Fruit fly (Drosophila melanogaster) whole organism, embryonic: ENCODE measurements around the gene Rh4.

Experiments
- Bgb ChIP-seq: fragments of 200-800 bp; sonication (Bioruptor generic); IDR thresholded peaks from 2 replicates; pipeline ENCODE4 v1.3.6; 2022; ENCODE audit warnings: missing biosample characterization, missing genetic modification characterization; ENCODE audit not compliant: partially characterized antibody
- Blimp-1 ChIP-seq: fragments of 200-800 bp; sonication (Bioruptor generic); optimal IDR thresholded peaks from 3 replicates; lab custom pipeline; 2018; ENCODE audit warnings: missing biosample characterization, missing genetic modification characterization, mild to moderate bottlenecking, moderate library complexity, missing genetic modification reagents
- CG10267 ChIP-seq: fragments of 200-800 bp; sonication (Bioruptor generic); optimal IDR thresholded peaks from 2 replicates; lab custom pipeline; 2018; ENCODE audit warnings: missing biosample characterization, mild to moderate bottlenecking, missing genetic modification characterization, moderate library complexity
- CG11456 ChIP-seq: fragments of 200-800 bp; sonication (Bioruptor generic); IDR thresholded peaks from 3 replicates; pipeline ENCODE4 v1.3.6; 2022; ENCODE audit warnings: missing biosample characterization, missing genetic modification characterization
- CG11504 ChIP-seq: fragments of 200-800 bp; sonication (Bioruptor generic); optimal IDR thresholded peaks from 3 replicates; lab custom pipeline; 2019; ENCODE audit warnings: missing biosample characterization, mild to moderate bottlenecking, missing genetic modification characterization, moderate library complexity
- CG11696 ChIP-seq: fragments of 200-800 bp; sonication (Bioruptor generic); IDR thresholded peaks from 2 replicates; pipeline ENCODE4 v1.3.6; 2022; ENCODE audit warnings: missing biosample characterization, missing genetic modification characterization
- CG12299 ChIP-seq: fragments of 200-800 bp; sonication (Bioruptor generic); optimal IDR thresholded peaks from 2 replicates; lab custom pipeline; 2018; ENCODE audit warnings: missing biosample characterization, mild to moderate bottlenecking, missing genetic modification characterization
- CG14441 ChIP-seq: fragments of 200-800 bp; sonication (Bioruptor generic); IDR thresholded peaks from 2 replicates; pipeline ENCODE4 v1.3.6; 2022; ENCODE audit warnings: missing biosample characterization, missing genetic modification characterization
- CG1529 ChIP-seq: fragments of 200-800 bp; sonication (Bioruptor generic); optimal IDR thresholded peaks from 3 replicates; lab custom pipeline; 2018; ENCODE audit warnings: missing biosample characterization, missing genetic modification characterization
- CG15601 ChIP-seq: fragments of 200-800 bp; sonication (Bioruptor generic); optimal IDR thresholded peaks from 3 replicates; lab custom pipeline; 2019; ENCODE audit warnings: missing biosample characterization, mild to moderate bottlenecking, missing genetic modification characterization, moderate library complexity
- CG16779 ChIP-seq: fragments of 200-800 bp; sonication (Bioruptor generic); IDR thresholded peaks from 2 replicates; pipeline ENCODE4 v1.3.6; 2022; ENCODE audit warnings: missing biosample characterization, missing genetic modification characterization
- CG17359 ChIP-seq: fragments of 200-800 bp; sonication (Bioruptor generic); optimal IDR thresholded peaks from 3 replicates; lab custom pipeline; 2018; ENCODE audit warnings: missing biosample characterization, mild to moderate bottlenecking, missing genetic modification characterization, moderate library complexity
- CG17385 ChIP-seq: fragments of 200-800 bp; sonication (Bioruptor generic); optimal IDR thresholded peaks from 3 replicates; lab custom pipeline; 2018; ENCODE audit warnings: missing biosample characterization, mild to moderate bottlenecking, missing genetic modification characterization
- CG3065 ChIP-seq: fragments of 200-800 bp; sonication (Bioruptor generic); optimal IDR thresholded peaks from 2 replicates; lab custom pipeline; 2016; ENCODE audit warnings: missing biosample characterization, missing genetic modification characterization
- CG31224 ChIP-seq: fragments of 200-800 bp; sonication (Bioruptor generic); IDR thresholded peaks from 2 replicates; pipeline ENCODE4 v1.3.6; 2022; ENCODE audit warnings: missing biosample characterization, missing genetic modification characterization
- CG3407 ChIP-seq: fragments of 200-800 bp; sonication (Bioruptor generic); optimal IDR thresholded peaks from 2 replicates; lab custom pipeline; 2018; ENCODE audit warnings: missing biosample characterization, mild to moderate bottlenecking, missing genetic modification characterization
- CG4820 ChIP-seq: fragments of 200-800 bp; sonication (Bioruptor generic); optimal IDR thresholded peaks from 3 replicates; lab custom pipeline; 2016; ENCODE audit warnings: missing biosample characterization, missing genetic modification characterization
- CG5953 ChIP-seq: fragments of 200-800 bp; sonication (Bioruptor generic); IDR thresholded peaks from 2 replicates; pipeline ENCODE4 v1.3.6; 2022; ENCODE audit warnings: missing biosample characterization, missing genetic modification characterization
- CG6813 ChIP-seq: fragments of 200-800 bp; sonication (Bioruptor generic); optimal IDR thresholded peaks from 2 replicates; lab custom pipeline; 2017; ENCODE audit warnings: missing biosample characterization, missing genetic modification characterization, mild to moderate bottlenecking, moderate library complexity, missing genetic modification reagents
- CG7372 ChIP-seq: fragments of 200-800 bp; sonication (Bioruptor generic); IDR thresholded peaks from 2 replicates; pipeline ENCODE4 v1.3.6; 2022; ENCODE audit warnings: missing biosample characterization, missing genetic modification characterization
- CG8388 ChIP-seq: fragments of 200-800 bp; sonication (Bioruptor generic); optimal IDR thresholded peaks from 2 replicates; lab custom pipeline; 2019; ENCODE audit warnings: missing biosample characterization, mild to moderate bottlenecking, missing genetic modification characterization, moderate library complexity
- CG9215 ChIP-seq: fragments of 200-800 bp; sonication (Bioruptor generic); IDR thresholded peaks from 2 replicates; pipeline ENCODE4 v1.3.6; 2022; ENCODE audit warnings: missing biosample characterization, missing genetic modification characterization
- CG9609 ChIP-seq: fragments of 200-800 bp; sonication (Bioruptor generic); optimal IDR thresholded peaks from 3 replicates; lab custom pipeline; 2016; ENCODE audit warnings: missing biosample characterization, missing genetic modification characterization
- CTCF ChIP-seq: fragments of 200-800 bp; sonication (Bioruptor generic); optimal IDR thresholded peaks from 2 replicates; lab custom pipeline; 2017; ENCODE audit warnings: missing biosample characterization, mild to moderate bottlenecking, missing genetic modification characterization, moderate library complexity
- D19B ChIP-seq: fragments of 200-800 bp; sonication (Bioruptor generic); optimal IDR thresholded peaks from 2 replicates; lab custom pipeline; 2017; ENCODE audit warnings: missing biosample characterization, mild to moderate bottlenecking, missing genetic modification characterization
- Dbx ChIP-seq: fragments of 200-800 bp; sonication (Bioruptor generic); IDR thresholded peaks from 3 replicates; pipeline ENCODE4 v1.3.6; 2022; ENCODE audit warnings: missing biosample characterization, missing genetic modification characterization
- Drgx ChIP-seq: fragments of 200-800 bp; sonication (Bioruptor generic); IDR thresholded peaks from 2 replicates; pipeline ENCODE4 v1.3.6; 2022; ENCODE audit warnings: missing biosample characterization, missing genetic modification characterization
- ERR ChIP-seq: fragments of 200-800 bp; sonication (Bioruptor generic); optimal IDR thresholded peaks from 2 replicates; lab custom pipeline; 2016; ENCODE audit warnings: missing biosample characterization, missing genetic modification characterization
- Fer2 ChIP-seq: fragments of 200-800 bp; sonication (Bioruptor generic); optimal IDR thresholded peaks from 2 replicates; lab custom pipeline; 2018; ENCODE audit warnings: missing biosample characterization, mild to moderate bottlenecking, missing genetic modification characterization, moderate library complexity
- Gug ChIP-seq: fragments of 200-800 bp; sonication (Bioruptor generic); IDR thresholded peaks from 4 replicates; pipeline ENCODE4 v1.3.6; 2022; ENCODE audit warnings: missing biosample characterization, missing genetic modification characterization
- HLH54F ChIP-seq: fragments of 200-800 bp; sonication (Bioruptor generic); optimal IDR thresholded peaks from 3 replicates; lab custom pipeline; 2016; ENCODE audit warnings: missing biosample characterization, missing genetic modification characterization
- HmgZ ChIP-seq: fragments of 200-800 bp; sonication (Bioruptor generic); optimal IDR thresholded peaks from 2 replicates; lab custom pipeline; 2018; ENCODE audit warnings: missing biosample characterization, mild to moderate bottlenecking, missing genetic modification characterization
- Hsf ChIP-seq: fragments of 200-800 bp; sonication (Bioruptor generic); optimal IDR thresholded peaks from 3 replicates; lab custom pipeline; 2016; ENCODE audit warnings: missing biosample characterization, missing genetic modification characterization
- Meics ChIP-seq: fragments of 200-800 bp; sonication (Bioruptor generic); optimal IDR thresholded peaks from 2 replicates; lab custom pipeline; 2017; ENCODE audit warnings: missing biosample characterization, mild to moderate bottlenecking, missing genetic modification characterization
- Oli ChIP-seq: fragments of 200-800 bp; sonication (Bioruptor generic); optimal IDR thresholded peaks from 2 replicates; lab custom pipeline; 2018; ENCODE audit warnings: missing biosample characterization, mild to moderate bottlenecking, missing genetic modification characterization, moderate library complexity
- Ptx1 ChIP-seq: fragments of 200-800 bp; sonication (Bioruptor generic); IDR thresholded peaks from 2 replicates; pipeline ENCODE4 v1.3.6; 2022; ENCODE audit warnings: missing biosample characterization, missing genetic modification characterization
- Sox102F ChIP-seq: fragments of 200-800 bp; sonication (Bioruptor generic); optimal IDR thresholded peaks from 2 replicates; lab custom pipeline; 2018; ENCODE audit warnings: missing biosample characterization, mild to moderate bottlenecking, missing genetic modification characterization, moderate library complexity
- Ssrp ChIP-seq: fragments of 200-800 bp; sonication (Bioruptor generic); optimal IDR thresholded peaks from 2 replicates; lab custom pipeline; 2018; ENCODE audit warnings: missing biosample characterization, mild to moderate bottlenecking, missing genetic modification characterization, moderate library complexity
- az2 ChIP-seq: fragments of 200-800 bp; sonication (Bioruptor generic); optimal IDR thresholded peaks from 3 replicates; lab custom pipeline; 2016; ENCODE audit warnings: missing biosample characterization, missing genetic modification characterization
- chinmo ChIP-seq: fragments of 200-800 bp; sonication (Bioruptor generic); IDR thresholded peaks from 4 replicates; pipeline ENCODE4 v1.3.6; 2022; ENCODE audit warnings: missing biosample characterization, missing genetic modification characterization; ENCODE audit not compliant: partially characterized antibody
- cwo ChIP-seq: fragments of 200-800 bp; sonication (Bioruptor generic); optimal IDR thresholded peaks from 3 replicates; lab custom pipeline; 2017; ENCODE audit warnings: missing biosample characterization, missing genetic modification characterization, mild to moderate bottlenecking, moderate library complexity, missing genetic modification reagents
- dati ChIP-seq: fragments of 200-800 bp; sonication (Bioruptor generic); IDR thresholded peaks from 2 replicates; pipeline ENCODE4 v1.3.6; 2022; ENCODE audit warnings: missing biosample characterization, missing genetic modification characterization
- eyg ChIP-seq: fragments of 200-800 bp; sonication (Bioruptor generic); optimal IDR thresholded peaks from 3 replicates; lab custom pipeline; 2016; ENCODE audit warnings: missing biosample characterization, missing genetic modification characterization
- jing ChIP-seq: fragments of 200-800 bp; sonication (Bioruptor generic); optimal IDR thresholded peaks from 2 replicates; lab custom pipeline; 2018; ENCODE audit warnings: missing biosample characterization, mild to moderate bottlenecking, missing genetic modification characterization
- onecut ChIP-seq: fragments of 200-800 bp; sonication (Bioruptor generic); IDR thresholded peaks from 2 replicates; pipeline ENCODE4 v1.3.6; 2022; ENCODE audit warnings: missing biosample characterization, missing genetic modification characterization
- salm ChIP-seq: fragments of 200-800 bp; sonication (Bioruptor generic); optimal IDR thresholded peaks from 2 replicates; lab custom pipeline; 2018; ENCODE audit warnings: missing biosample characterization, mild to moderate bottlenecking, missing genetic modification characterization
- slbo ChIP-seq: fragments of 200-800 bp; sonication (Bioruptor generic); IDR thresholded peaks from 2 replicates; pipeline ENCODE4 v1.3.6; 2022; ENCODE audit warnings: missing biosample characterization, missing genetic modification characterization
- stc ChIP-seq: fragments of 200-800 bp; sonication (Bioruptor generic); IDR thresholded peaks from 2 replicates; pipeline ENCODE4 v1.3.6; 2022; ENCODE audit warnings: missing biosample characterization, missing genetic modification characterization
- unpg ChIP-seq: fragments of 200-800 bp; sonication (Bioruptor generic); optimal IDR thresholded peaks from 3 replicates; lab custom pipeline; 2018; ENCODE audit warnings: missing biosample characterization, mild to moderate bottlenecking, missing genetic modification characterization, moderate library complexity
- z ChIP-seq: fragments of 200-800 bp; sonication (Bioruptor generic); IDR thresholded peaks from 3 replicates; pipeline ENCODE4 v1.3.6; 2022; ENCODE audit warnings: missing biosample characterization, missing genetic modification characterization

The Rh4 gene

dm6 chr3L:16806823-16807325 lies 55.4 kb downstream of the Rh4 start (continued):
- no peak for TF ChIP-seq CG9609 (GFP tag; lab: Kevin White, UChicago)
- TF ChIP-seq CG6813 (GFP tag; lab: Kevin White, UChicago) = peak; percentile 67
- no peak for TF ChIP-seq CG12299 (tag; lab: Kevin White, UChicago)
- TF ChIP-seq CG31224 (GFP tag; lab: Robert Waterston, UW) = peak; percentile 56; the same call in 1 of the 2 replicates
- peak; percentile 58 for TF ChIP-seq CG8388 (GFP tag; lab: Kevin White, UChicago)
- TF ChIP-seq HmgZ (tag; lab: Kevin White, UChicago) = peak; percentile 16
- 0 out of 2 replicates have a peak, but pooled peaks have one; percentile 21 for TF ChIP-seq dati (GFP tag; lab: Robert Waterston, UW)
- peak; percentile 84 for TF ChIP-seq CG11696 (GFP tag; lab: Robert Waterston, UW)
- 0 out of 2 replicates have a peak, but pooled peaks have one; percentile 9 for TF ChIP-seq CG7372 (GFP tag; lab: Robert Waterston, UW)
- peak; percentile 61 for TF ChIP-seq az2 (GFP tag; lab: Kevin White, UChicago)
- peak; percentile 26 for TF ChIP-seq salm
- TF ChIP-seq CG11456 = peak; percentile 67; the same call in 2 of the 3 replicates
- TF ChIP-seq slbo = peak; percentile 63; the same call in 1 of the 2 replicates
- TF ChIP-seq Drgx (GFP tag; lab: Robert Waterston, UW) = peak; percentile 39; the same call in 1 of the 2 replicates
- peak; percentile 82 for TF ChIP-seq Meics (GFP tag; lab: Kevin White, UChicago)
- TF ChIP-seq jing (GFP tag; lab: Kevin White, UChicago) = no peak
- no peak for TF ChIP-seq CG3065 (GFP tag; lab: Kevin White, UChicago)
- peak; percentile 68 for TF ChIP-seq CG17385 (GFP tag; lab: Kevin White, UChicago)
- peak; percentile 32; the same call in 1 of the 2 replicates for TF ChIP-seq Ptx1 (GFP tag; lab: Robert Waterston, UW)
- TF ChIP-seq HLH54F = no peak
- peak; percentile 58 for TF ChIP-seq CG1529 (GFP tag; lab: Kevin White, UChicago)
- 0 out of 2 replicates have a peak, but pooled peaks have one; percentile 25 for TF ChIP-seq CG16779 (GFP tag; lab: Robert Waterston, UW)
- TF ChIP-seq cwo (GFP tag; lab: Kevin White, UChicago) = peak; percentile 67
- peak; percentile 47 for TF ChIP-seq CG4820
- TF ChIP-seq CG14441 (GFP tag; lab: Robert Waterston, UW) = 0 out of 2 replicates have a peak, but pooled peaks have one; percentile 21
- TF ChIP-seq chinmo (GFP tag; lab: Robert Waterston, UW) = no peak
- peak; percentile 22; the same call in 1 of the 4 replicates for TF ChIP-seq Gug (GFP tag; lab: Robert Waterston, UW)
- peak; percentile 25; the same call in 1 of the 3 replicates for TF ChIP-seq z (GFP tag; lab: Robert Waterston, UW)
- no peak for TF ChIP-seq ERR
- TF ChIP-seq CG5953 (GFP tag; lab: Robert Waterston, UW) = 0 out of 2 replicates have a peak, but pooled peaks have one; percentile 3
- peak; percentile 68 for TF ChIP-seq CG10267 (tag; lab: Kevin White, UChicago)
- TF ChIP-seq onecut (GFP tag; lab: Robert Waterston, UW) = peak; percentile 91
- TF ChIP-seq CG9215 (GFP tag; lab: Robert Waterston, UW) = peak; percentile 48
- TF ChIP-seq CG15601 (tag; lab: Kevin White, UChicago) = peak; percentile 64
- TF ChIP-seq Sox102F (GFP tag; lab: Kevin White, UChicago) = peak; percentile 73
- TF ChIP-seq Hsf = peak; percentile 11
- peak; percentile 28 for TF ChIP-seq Fer2 (tag; lab: Kevin White, UChicago)
- TF ChIP-seq eyg = no peak
- TF ChIP-seq unpg (GFP tag; lab: Kevin White, UChicago) = peak; percentile 56
- peak; percentile 31 for TF ChIP-seq CG3407 (GFP tag; lab: Kevin White, UChicago)
- TF ChIP-seq D19B (GFP tag; lab: Kevin White, UChicago) = peak; percentile 23
- TF ChIP-seq stc (GFP tag; lab: Robert Waterston, UW) = 0 out of 2 replicates have a peak, but pooled peaks have one; percentile 42
- TF ChIP-seq Blimp-1 (GFP tag; lab: Kevin White, UChicago) = peak; percentile 57
- TF ChIP-seq CG17359 (tag; lab: Kevin White, UChicago) = peak; percentile 61
- peak; percentile 76 for TF ChIP-seq Oli (tag; lab: Kevin White, UChicago)
- TF ChIP-seq CG11504 (tag; lab: Kevin White, UChicago) = peak; percentile 87
- TF ChIP-seq Bgb (GFP tag; lab: Robert Waterston, UW) = no peak
- peak; percentile 80 for TF ChIP-seq Ssrp (tag; lab: Kevin White, UChicago)
- peak; percentile 34 for TF ChIP-seq CTCF
- TF ChIP-seq Dbx (GFP tag; lab: Robert Waterston, UW) = no peak
